Worm (Caenorhabditis elegans): ENCODE data around the gene fbxb-91.
"Not testable (repeated sequence)": the region's sequence is repeated elsewhere in the genome, so short reads cannot be mapped to it uniquely, and the experiment has no call there.

Gene fbxb-91

DNA sequence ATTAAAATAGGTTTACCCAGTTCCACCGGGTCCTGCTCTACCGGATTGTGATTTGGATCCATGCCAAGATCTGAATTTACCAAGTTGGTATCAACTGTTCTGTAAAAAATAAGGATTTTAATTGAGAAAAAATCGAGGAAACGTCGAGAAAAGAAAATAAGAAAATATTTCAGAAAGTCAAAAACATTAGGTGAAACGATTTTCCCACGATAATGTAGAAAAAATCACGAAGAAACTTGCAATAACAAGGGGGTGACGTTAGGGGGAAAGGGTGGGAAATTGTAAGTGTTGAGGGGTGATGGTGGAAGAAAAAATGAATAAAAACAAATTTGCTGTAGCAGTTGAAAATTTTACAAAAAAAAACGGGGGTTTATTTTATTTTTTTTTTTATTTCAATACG lies 22.5 kb upstream of the fbxb-91 start, which contains the start of gene T24E12.10:
Gene T24E12.10, minus strand, starts transcription at position 101 of the 400 bp plus-strand sequence.
- TF ChIP-seq fkh-6 (tag; optimal IDR thresholded peaks at IDR 0.05) = no peak

DNA sequence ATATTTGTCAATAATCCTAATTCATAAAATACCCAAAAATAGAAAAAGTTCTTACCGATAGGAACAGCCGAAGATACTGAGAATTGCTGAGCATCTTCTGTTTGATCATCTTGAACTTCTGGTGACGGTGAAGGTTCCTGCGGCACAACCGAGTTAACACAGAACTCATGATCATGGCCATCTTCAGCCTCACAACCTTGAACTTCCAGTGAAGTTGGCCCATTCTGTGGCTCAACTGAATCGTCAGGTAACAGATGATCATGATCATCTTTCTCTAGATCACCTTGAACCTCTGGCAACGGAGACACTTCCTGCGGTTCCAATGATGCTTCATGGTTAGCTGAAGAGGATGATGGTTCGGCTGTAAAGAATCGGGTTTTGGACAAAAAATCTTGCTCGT lies 21.1 kb upstream of the fbxb-91 start:
- TF ChIP-seq npax-4 (tag; optimal IDR thresholded peaks at IDR 0.05) (no peak), rnt-1 (tag; optimal IDR thresholded peaks at IDR 0.05) (no peak), ztf-16 (tag; optimal IDR thresholded peaks at IDR 0.05) (no peak), sox-4 (tag; optimal IDR thresholded peaks at IDR 0.05) (no peak), mec-3 (tag; optimal IDR thresholded peaks at IDR 0.05; ENCODE audit: borderline replicate concordance) (no peak), sdc-2 (tag; optimal IDR thresholded peaks at IDR 0.05) (no peak), sox-2 (GFP tag; IDR thresholded peaks at IDR 0.05) (no peak), ceh-19 (GFP tag; optimal IDR thresholded peaks at IDR 0.05) (no peak), che-1 (tag; optimal IDR thresholded peaks at IDR 0.05) (no peak), unc-86 (tag; optimal IDR thresholded peaks at IDR 0.05) (no peak), fax-1 (tag; optimal IDR thresholded peaks at IDR 0.05) (no peak), pha-4 (tag; optimal IDR thresholded peaks at IDR 0.05) (no peak), dmd-4 (tag; optimal IDR thresholded peaks at IDR 0.05; ENCODE audit: borderline replicate concordance) (no peak), ceh-34 (tag; optimal IDR thresholded peaks at IDR 0.05) (no peak)

DNA sequence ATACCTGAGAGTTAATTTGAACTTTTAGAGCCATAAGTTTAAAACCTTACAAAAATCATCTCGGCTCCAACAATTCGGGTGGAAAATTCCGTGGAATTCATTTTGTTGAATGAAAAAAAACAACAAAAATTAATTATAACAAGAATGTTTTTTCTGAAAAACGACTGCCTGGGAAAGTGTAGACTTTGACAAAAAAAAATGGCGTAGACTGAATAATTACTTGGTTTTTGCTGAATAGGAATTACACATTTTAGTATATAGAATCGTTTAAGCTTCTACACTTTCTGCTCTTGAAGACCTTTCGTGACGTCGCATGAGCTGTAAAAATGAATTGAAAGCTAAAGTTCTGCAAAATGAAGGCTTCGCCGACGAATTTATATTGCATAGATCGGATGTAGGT lies 13.9 kb upstream of the fbxb-91 start, which contains the start of gene srx-112:
Gene srx-112, minus strand, starts transcription at position 101 of the 400 bp plus-strand sequence.
- TF ChIP-seq hlh-13 (GFP tag; optimal IDR thresholded peaks at IDR 0.05) (no peak), pag-3 (tag; optimal IDR thresholded peaks at IDR 0.05; ENCODE audit: borderline replicate concordance) (no peak), ztf-16 (tag; optimal IDR thresholded peaks at IDR 0.05) (no peak), ceh-24 (tag; optimal IDR thresholded peaks at IDR 0.05) (no peak), nfya-1 (tag; optimal IDR thresholded peaks at IDR 0.05) (no peak), sdc-2 (tag; optimal IDR thresholded peaks at IDR 0.05) (no peak), sox-4 (tag; optimal IDR thresholded peaks at IDR 0.05) (no peak), madf-2 (tag; optimal IDR thresholded peaks at IDR 0.05) (no peak)

DNA sequence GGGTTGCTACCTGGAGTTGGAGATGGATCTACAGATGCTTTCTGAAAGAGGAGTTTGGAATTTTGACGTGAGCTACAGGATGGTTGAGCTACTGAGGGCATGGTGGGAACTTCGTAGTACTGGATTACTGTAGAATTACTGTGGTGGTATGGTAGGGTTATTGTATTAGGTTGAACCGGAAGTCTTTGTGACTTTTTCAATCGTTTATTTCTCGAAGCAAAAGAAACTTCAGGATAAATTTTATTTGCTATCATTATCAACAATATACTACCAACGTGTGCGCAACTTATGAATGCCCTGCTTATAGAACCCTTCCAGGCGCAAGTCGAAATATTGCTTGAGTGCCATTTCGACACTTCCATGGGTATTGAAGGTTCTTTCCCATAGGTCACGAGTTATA lies 11.0 kb upstream of the fbxb-91 start, which contains the start of gene T24E12.6:
Gene T24E12.6, minus strand, starts transcription at position 101 of the 400 bp plus-strand sequence.
- not testable (repeated sequence) for TF ChIP-seq T23F11.4 (GFP tag; optimal IDR thresholded peaks at IDR 0.05); tbx-2 (tag; optimal IDR thresholded peaks at IDR 0.05); hlh-6 (tag; optimal IDR thresholded peaks at IDR 0.05)

DNA sequence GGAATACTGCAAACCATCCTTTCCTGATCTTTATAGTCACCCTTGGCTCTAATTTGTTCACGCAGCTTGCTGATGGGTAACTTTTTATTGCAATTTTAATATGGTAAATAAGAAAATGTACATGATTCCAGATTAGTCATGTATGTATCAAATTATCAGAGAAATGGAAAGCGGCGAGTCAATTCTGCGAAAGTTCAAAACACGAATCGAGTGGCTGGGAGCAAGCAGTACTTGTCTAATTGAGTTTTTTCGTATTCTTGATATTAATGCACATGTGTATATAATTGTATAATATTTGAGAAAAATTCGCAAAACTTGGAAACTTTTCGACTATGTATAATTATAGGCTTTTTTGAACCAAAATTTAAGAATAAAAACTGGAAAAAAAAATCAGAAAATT lies 8.4 kb upstream of the fbxb-91 start, which contains the start of gene T24E12.12:
Gene T24E12.12, plus strand, starts transcription at position 281 of the 400 bp plus-strand sequence.
- TF ChIP-seq npax-4 (tag; optimal IDR thresholded peaks at IDR 0.05) = no peak
- TF ChIP-seq C08G9.2 (tag; optimal IDR thresholded peaks at IDR 0.05) = no peak
- TF ChIP-seq unc-3 (GFP tag; conservative IDR thresholded peaks at IDR 0.05) = no peak
- TF ChIP-seq unc-3 (tag; optimal IDR thresholded peaks at IDR 0.05) = no peak
- TF ChIP-seq ceh-2 (tag; optimal IDR thresholded peaks at IDR 0.05) = no peak
- TF ChIP-seq gmeb-2 (tag; optimal IDR thresholded peaks at IDR 0.05) = no peak
- no peak for TF ChIP-seq hlh-8 (tag; optimal IDR thresholded peaks at IDR 0.05)
- TF ChIP-seq rnt-1 (tag; optimal IDR thresholded peaks at IDR 0.05) = no peak
- TF ChIP-seq fkh-10 (GFP tag; optimal IDR thresholded peaks at IDR 0.05) = no peak
- TF ChIP-seq madf-2 (tag; optimal IDR thresholded peaks at IDR 0.05) = no peak
- TF ChIP-seq C38D4.7 (GFP tag; optimal IDR thresholded peaks at IDR 0.05) = no peak

DNA sequence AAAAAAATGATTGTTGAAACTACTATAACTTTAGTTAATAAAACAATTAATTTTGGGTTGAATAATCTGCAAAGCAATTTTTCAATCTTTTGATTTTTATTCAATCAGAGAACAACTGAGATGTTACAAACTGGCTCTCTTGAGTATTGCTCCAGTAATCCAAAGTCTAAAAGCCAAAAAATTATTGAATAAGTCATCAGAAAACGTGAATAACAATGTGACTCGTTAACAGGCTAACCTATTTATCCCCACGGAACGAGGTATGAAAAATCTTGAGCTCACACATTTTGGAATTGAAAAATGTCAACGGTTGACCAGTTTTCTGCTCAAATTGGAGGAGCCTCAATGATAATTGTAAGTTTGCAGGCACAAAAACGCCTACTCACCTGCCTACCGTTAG lies 6.9 kb upstream of the fbxb-91 start, which contains the start of gene srx-111:
Gene srx-111, plus strand, starts transcription at position 301 of the 400 bp plus-strand sequence.
- no peak for TF ChIP-seq T23F11.4 (GFP tag; optimal IDR thresholded peaks at IDR 0.05)
- TF ChIP-seq sdc-2 (tag; optimal IDR thresholded peaks at IDR 0.05) = no peak
- no peak for TF ChIP-seq hlh-6 (tag; optimal IDR thresholded peaks at IDR 0.05)
- TF ChIP-seq F13H6.1 (tag; optimal IDR thresholded peaks at IDR 0.05) = no peak
- TF ChIP-seq pat-9 (tag; optimal IDR thresholded peaks at IDR 0.05) = no peak
- TF ChIP-seq elt-2 (tag; optimal IDR thresholded peaks at IDR 0.05) = no peak
- no peak for TF ChIP-seq pha-2 (tag; optimal IDR thresholded peaks at IDR 0.05)
- no peak for TF ChIP-seq hlh-15 (tag; optimal IDR thresholded peaks at IDR 0.05)
- TF ChIP-seq ets-4 (tag; optimal IDR thresholded peaks at IDR 0.05) = no peak
- TF ChIP-seq ceh-48 (tag; optimal IDR thresholded peaks at IDR 0.05) = no peak
- no peak for TF ChIP-seq ahr-1 (tag; optimal IDR thresholded peaks at IDR 0.05)

Data from whole organism, late embryonic.